Worm (Caenorhabditis elegans) whole organism, L2 larva: ENCODE measurements around the gene K04E7.1.

ENCODE experiments used
- Y55F3AM.14 ChIP-seq: fragments of 200-800 bp; sonication (Bioruptor generic); optimal IDR thresholded peaks from 2 replicates; lab custom pipeline; 2018; ENCODE audit warnings: mild to moderate bottlenecking, missing genetic modification characterization, missing compliant biosample characterization
- ceh-16 ChIP-seq: fragments of 150-350 bp; optimal IDR thresholded peaks from 2 replicates; lab custom pipeline; 2014; ENCODE audit warnings: missing biosample characterization, missing genetic modification characterization
- crh-2 ChIP-seq: sonication (generic microtip); optimal IDR thresholded peaks from 2 replicates; lab custom pipeline; 2017; ENCODE audit warnings: missing biosample characterization, missing genetic modification characterization
- dmd-4 ChIP-seq: sonication (generic microtip); optimal IDR thresholded peaks from 2 replicates; lab custom pipeline; 2017; ENCODE audit warnings: missing biosample characterization, missing genetic modification characterization
- fos-1 ChIP-seq: fragments of 150-350 bp; optimal IDR thresholded peaks from 2 replicates; lab custom pipeline; 2014; ENCODE audit warnings: missing biosample characterization, missing genetic modification characterization
- lin-39 ChIP-seq: fragments of 150-350 bp; optimal IDR thresholded peaks from 2 replicates; lab custom pipeline; 2014; ENCODE audit warnings: missing biosample characterization, missing genetic modification reagents, missing genetic modification characterization
- mab-5 ChIP-seq: fragments of 150-350 bp; optimal IDR thresholded peaks from 2 replicates; lab custom pipeline; 2014; ENCODE audit warnings: missing biosample characterization, missing genetic modification characterization
- mbf-1 ChIP-seq: sonication (generic microtip); optimal IDR thresholded peaks from 2 replicates; lab custom pipeline; 2017; ENCODE audit warnings: missing biosample characterization, missing genetic modification characterization
- nhr-12 ChIP-seq: fragments of 150-350 bp; optimal IDR thresholded peaks from 2 replicates; lab custom pipeline; 2014; ENCODE audit warnings: missing biosample characterization, missing genetic modification characterization
- nhr-129 ChIP-seq: fragments of 150-350 bp; optimal IDR thresholded peaks from 2 replicates; lab custom pipeline; 2014; ENCODE audit warnings: missing biosample characterization, missing genetic modification characterization
- nhr-23 ChIP-seq: fragments of 150-350 bp; optimal IDR thresholded peaks from 2 replicates; lab custom pipeline; 2014; ENCODE audit warnings: missing biosample characterization, missing genetic modification reagents, missing genetic modification characterization
- nhr-237 ChIP-seq: fragments of 150-350 bp; optimal IDR thresholded peaks from 2 replicates; lab custom pipeline; 2014; ENCODE audit warnings: missing biosample characterization, missing genetic modification characterization
- nhr-77 ChIP-seq: fragments of 150-350 bp; optimal IDR thresholded peaks from 2 replicates; lab custom pipeline; 2014; ENCODE audit warnings: missing biosample characterization, missing genetic modification characterization
- peb-1 ChIP-seq: fragments of 150-350 bp; optimal IDR thresholded peaks from 2 replicates; lab custom pipeline; 2014; ENCODE audit warnings: missing biosample characterization, missing genetic modification characterization
- sem-4 ChIP-seq: fragments of 150-350 bp; optimal IDR thresholded peaks from 2 replicates; lab custom pipeline; 2014; ENCODE audit warnings: missing biosample characterization, missing genetic modification reagents, missing genetic modification characterization
- skn-1 ChIP-seq: sonication (generic microtip); optimal IDR thresholded peaks from 2 replicates; lab custom pipeline; 2017; ENCODE audit warnings: missing biosample characterization, missing genetic modification characterization
- sma-9 ChIP-seq, 2 experiments: fragments of 150-350 bp in 1 of 2; sonication (generic microtip) in 1 of 2; optimal IDR thresholded peaks; 2 replicates each; lab custom pipeline; 2014 to 2016; ENCODE audit warnings: missing genetic modification characterization in 2 of 2, mild to moderate bottlenecking in 1 of 2, missing biosample characterization in 1 of 2, missing compliant biosample characterization in 1 of 2, missing genetic modification reagents in 1 of 2, moderate library complexity in 1 of 2
- snpc-4 ChIP-seq: fragments of 150-350 bp; optimal IDR thresholded peaks from 2 replicates; lab custom pipeline; 2014; ENCODE audit warnings: missing biosample characterization, missing genetic modification characterization
- unc-39 ChIP-seq: fragments of 150-350 bp; optimal IDR thresholded peaks from 2 replicates; lab custom pipeline; 2014; ENCODE audit warnings: missing biosample characterization, missing genetic modification characterization
- unc-55 ChIP-seq: fragments of 150-350 bp; sonication (generic microtip); optimal IDR thresholded peaks from 3 replicates; lab custom pipeline; 2014; ENCODE audit warnings: missing biosample characterization, missing genetic modification reagents, missing genetic modification characterization
- unc-62 ChIP-seq: fragments of 150-350 bp; optimal IDR thresholded peaks from 2 replicates; lab custom pipeline; 2014; ENCODE audit warnings: missing biosample characterization, missing genetic modification reagents, missing genetic modification characterization
- zag-1 ChIP-seq: fragments of 150-350 bp; optimal IDR thresholded peaks from 2 replicates; lab custom pipeline; 2014; ENCODE audit warnings: missing biosample characterization, missing genetic modification characterization
- ztf-1 ChIP-seq: fragments of 200-800 bp; sonication (Bioruptor generic); conservative IDR thresholded peaks from 2 replicates; pipeline ENCODE4 v1.3.6; 2022; ENCODE audit warnings: missing genetic modification characterization, missing compliant biosample characterization
- ztf-11 ChIP-seq: sonication (generic microtip); optimal IDR thresholded peaks from 2 replicates; lab custom pipeline; 2017; ENCODE audit warnings: missing biosample characterization, missing genetic modification characterization
- ztf-4 ChIP-seq: fragments of 150-350 bp; optimal IDR thresholded peaks from 2 replicates; lab custom pipeline; 2014; ENCODE audit warnings: missing biosample characterization, missing genetic modification characterization

K04E7.1 gene

ce11 chrX:6458467-6458866 lies 3.4 kb upstream of the K04E7.1 start:
- peak; percentile 29 for TF ChIP-seq fos-1 (tag; lab: Kevin White, UChicago)
- TF ChIP-seq nhr-12 = no peak

DNA sequence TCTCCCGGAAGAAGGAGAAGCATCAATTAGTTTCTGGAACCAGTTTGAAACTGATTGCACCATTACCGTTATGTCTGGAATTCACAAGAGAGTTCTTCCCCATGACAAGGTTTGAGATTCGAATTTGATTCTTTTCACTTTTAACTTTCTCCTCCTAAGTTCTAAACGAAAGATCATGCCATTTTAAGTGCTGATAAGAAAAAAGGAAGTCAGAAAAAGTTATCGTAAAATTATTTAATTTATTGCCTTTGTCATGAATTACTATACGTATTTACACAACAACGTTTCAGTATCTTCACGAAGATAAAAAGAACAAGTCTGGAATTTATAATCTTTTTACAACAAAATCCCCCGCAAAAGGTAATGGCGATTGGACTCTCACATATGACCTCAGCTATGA lies 1.7 kb upstream of the K04E7.1 start:
- TF ChIP-seq Y55F3AM.14 (GFP tag; lab: Kevin White, UChicago) (no peak), nhr-77 (no peak), zag-1 (tag; lab: Kevin White, UChicago) (no peak), mbf-1 (tag; lab: Kevin White, UChicago) (no peak), fos-1 (tag; lab: Kevin White, UChicago) (peak; percentile 44), crh-2 (tag; lab: Kevin White, UChicago) (peak; percentile 5)

DNA sequence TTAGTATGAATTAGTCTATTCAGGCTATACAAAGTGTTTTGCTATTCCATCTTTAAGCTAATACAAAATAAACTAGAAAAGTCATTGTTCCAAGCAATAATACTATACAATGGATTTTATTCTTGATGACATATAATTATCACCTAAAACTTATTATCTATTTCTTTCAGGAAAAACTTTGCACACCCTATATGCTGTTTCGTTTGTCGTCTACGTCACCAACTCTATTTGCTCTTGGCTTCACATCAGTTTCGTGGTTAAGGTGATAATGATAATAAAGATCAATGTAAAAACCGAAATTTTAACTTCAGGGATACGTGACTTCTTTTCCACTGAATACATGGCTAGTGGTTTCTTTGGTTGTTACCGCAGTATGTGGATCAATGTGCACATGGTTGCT lies 650 bp downstream of the K04E7.1 start:
- TF ChIP-seq ceh-16 (no peak), peb-1 (tag; lab: Kevin White, UChicago) (no peak), fos-1 (tag; lab: Kevin White, UChicago) (peak; percentile 55), unc-55 (GFP tag; lab: Kevin White, UChicago) (no peak), lin-39 (no peak), sma-9 (GFP tag; optimal IDR thresholded peaks at IDR 0.05; lab: Kevin White, UChicago) (peak; percentile 34), sma-9 (tag; optimal IDR thresholded peaks at IDR 0.05; lab: Kevin White, UChicago) (no peak)

DNA sequence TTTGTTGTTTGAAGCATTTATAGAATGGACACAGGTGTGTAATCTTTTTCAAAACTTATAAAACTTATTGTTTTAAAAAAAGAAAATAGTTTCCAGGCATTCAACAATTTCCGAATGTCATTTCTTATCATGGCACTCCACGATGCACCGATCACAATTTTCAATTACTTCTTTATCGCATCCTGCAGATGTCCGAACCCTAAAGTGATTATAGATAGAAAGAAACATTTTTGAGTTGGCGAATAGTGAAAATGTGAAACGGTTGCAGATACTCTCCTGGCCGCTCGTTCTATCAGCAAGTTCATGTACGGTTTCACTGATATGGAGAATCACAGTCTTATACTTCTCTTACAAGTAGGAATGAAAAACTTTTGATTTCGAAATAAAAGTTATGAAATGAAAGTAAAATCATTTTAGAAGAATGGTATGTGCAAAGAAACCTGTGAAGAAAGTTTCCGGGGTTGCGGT lies 1.2 kb downstream of the K04E7.1 start, which contains the start of gene C15B12.2:
Gene C15B12.2, plus strand, starts transcription at position 418 of the 468 bp plus-strand sequence.
- no peak for TF ChIP-seq nhr-23 (tag; lab: Kevin White, UChicago)
- peak; percentile 71 for TF ChIP-seq fos-1 (tag; lab: Kevin White, UChicago)
- TF ChIP-seq nhr-237 = no peak
- peak; percentile 31 for TF ChIP-seq crh-2 (tag; lab: Kevin White, UChicago)
- no peak for TF ChIP-seq unc-62 (GFP tag; lab: Kevin White, UChicago)
- peak; percentile 46 for TF ChIP-seq sma-9 (GFP tag; optimal IDR thresholded peaks at IDR 0.05; lab: Kevin White, UChicago)
- no peak for TF ChIP-seq sma-9 (tag; optimal IDR thresholded peaks at IDR 0.05; lab: Kevin White, UChicago)
- TF ChIP-seq ztf-1 (GFP tag; lab: Robert Waterston, UW) = no peak

- no peak for TF ChIP-seq unc-55 (GFP tag; lab: Kevin White, UChicago)
- no peak for TF ChIP-seq dmd-4
- TF ChIP-seq nhr-12 = no peak
- no peak for TF ChIP-seq mab-5 (tag; lab: Kevin White, UChicago)
- no peak for TF ChIP-seq snpc-4 (tag; lab: Kevin White, UChicago)
- TF ChIP-seq skn-1 (tag; lab: Kevin White, UChicago) = no peak
- no peak for TF ChIP-seq Y55F3AM.14 (GFP tag; lab: Kevin White, UChicago)
Observed at ce11 chrX:6467462-6467861, 5.6 kb downstream of the K04E7.1 start, which contains the start of gene C15B12.3. TSS of gene C15B12.3 (minus strand) at chrX:6467562.

ce11 chrX:6468499-6468898 lies 6.7 kb downstream of the K04E7.1 start, which contains the start of gene C15B12.9:
TSS of gene C15B12.9 (plus strand) at chrX:6468799.
- TF ChIP-seq mbf-1 (tag; lab: Kevin White, UChicago) = no peak
- no peak for TF ChIP-seq nhr-237

DNA sequence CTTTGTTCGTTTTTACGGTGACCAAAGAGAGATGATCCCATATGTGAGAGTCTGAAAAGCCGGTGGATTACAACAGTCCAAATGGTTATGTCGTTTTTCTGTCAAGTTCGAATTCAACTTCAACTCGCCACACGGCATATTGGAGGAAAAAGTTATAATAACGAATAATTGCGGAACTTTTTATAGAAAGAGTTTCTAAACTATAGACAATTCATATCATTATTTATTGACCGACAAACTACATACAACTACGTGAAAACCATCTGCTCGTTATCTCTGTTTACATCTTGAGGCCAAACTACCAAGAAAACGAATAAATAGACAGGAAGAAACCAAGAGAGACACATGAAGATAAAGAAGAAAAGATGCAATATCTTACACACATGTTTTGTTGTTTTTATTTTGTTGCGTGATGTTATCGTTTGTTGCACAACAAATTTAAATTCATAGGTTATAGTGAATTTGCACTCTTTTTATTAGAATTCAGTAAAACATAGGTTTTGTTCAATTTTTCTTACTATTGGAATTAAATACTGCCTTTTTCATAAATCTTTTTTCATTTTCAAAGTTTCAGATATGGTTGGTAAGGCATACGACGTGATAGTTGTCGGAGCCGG lies 12.0 kb downstream of the K04E7.1 start, which contains the start of the genes C15B12.4 and C15B12.8:
Gene C15B12.4, minus strand, starts transcription at position 51 of the 617 bp plus-strand sequence.
Gene C15B12.8, plus strand, starts transcription at position 567 of the 617 bp plus-strand sequence.
- no peak for TF ChIP-seq ztf-11 (tag; lab: Kevin White, UChicago)

ce11 chrX:6476540-6476939 lies 14.7 kb downstream of the K04E7.1 start, which contains the start of gene C15B12.1:
TSS of gene C15B12.1 (plus strand) at chrX:6476810.
- no peak for TF ChIP-seq unc-39 (tag; lab: Kevin White, UChicago)
- TF ChIP-seq ztf-4 (tag; lab: Kevin White, UChicago) = no peak
- TF ChIP-seq fos-1 (tag; lab: Kevin White, UChicago) = peak; percentile 17

DNA sequence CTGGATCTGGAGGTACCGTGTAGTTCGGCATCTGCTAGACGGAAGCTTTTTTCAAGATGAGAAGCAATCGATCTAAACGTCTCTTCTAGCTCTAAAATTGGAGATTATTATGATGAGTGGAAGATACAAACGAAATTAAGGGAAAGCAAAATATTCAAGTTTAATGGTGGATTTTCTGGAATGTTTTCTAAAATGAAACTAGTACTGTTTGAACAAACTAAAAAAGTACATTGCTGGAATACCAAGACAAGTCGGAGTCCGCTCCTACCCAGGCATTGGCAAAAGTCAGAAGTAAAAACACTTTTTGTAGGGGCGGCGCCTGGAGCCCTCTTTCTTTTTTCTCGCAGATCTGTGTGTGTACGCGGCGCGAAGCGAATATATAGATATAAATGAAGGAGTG lies 23.0 kb downstream of the K04E7.1 start, which contains the start of gene gar-1:
Gene gar-1, minus strand, starts transcription at position 101 of the 400 bp plus-strand sequence.
- TF ChIP-seq unc-62 (GFP tag; lab: Kevin White, UChicago) (no peak), nhr-129 (tag; lab: Kevin White, UChicago) (no peak), sem-4 (tag; lab: Kevin White, UChicago) (no peak), Y55F3AM.14 (GFP tag; lab: Kevin White, UChicago) (no peak)
